Worm (Caenorhabditis elegans): ENCODE measurements around the gene Y57G11C.52.
A peak's percentile ranks its signal among the peaks of the same experiment; 100 is the strongest.

The Y57G11C.52 gene

ce11 chrIV:14872320-14872719, 18.5 kb downstream of the Y57G11C.52 start:
- TF ChIP-seq C34B4.2 (tag; optimal IDR thresholded peaks at IDR 0.05) (peak; percentile 77), nhr-12 (tag; optimal IDR thresholded peaks at IDR 0.05) (no peak), ceh-88 (GFP tag; IDR thresholded peaks at IDR 0.05) (no peak), pax-3 (tag; optimal IDR thresholded peaks at IDR 0.05) (no peak), sox-4 (tag; optimal IDR thresholded peaks at IDR 0.05) (no peak), nhr-90 (tag; optimal IDR thresholded peaks at IDR 0.05; ENCODE audit: poor library complexity) (peak; percentile 74), lin-14 (GFP tag; optimal IDR thresholded peaks at IDR 0.05) (peak; percentile 89), fos-1 (tag; optimal IDR thresholded peaks at IDR 0.05) (peak; percentile 18), lsy-2 (tag; optimal IDR thresholded peaks at IDR 0.05) (peak; percentile 50), lin-35 (GFP tag; optimal IDR thresholded peaks at IDR 0.05) (peak; percentile 21 to 57), skn-1 (tag; optimal IDR thresholded peaks at IDR 0.05) (peak; percentile 48), ceh-90 (tag; optimal IDR thresholded peaks at IDR 0.05) (no peak), nhr-237 (tag; optimal IDR thresholded peaks at IDR 0.05) (peak; percentile 20), xbp-1 (tag; optimal IDR thresholded peaks at IDR 0.05) (peak; percentile 43), fkh-8 (tag; optimal IDR thresholded peaks at IDR 0.05) (no peak), nhr-47 (tag; optimal IDR thresholded peaks at IDR 0.05) (peak; percentile 63), mep-1 (tag; optimal IDR thresholded peaks at IDR 0.05) (peak; percentile 50), hlh-4 (tag; optimal IDR thresholded peaks at IDR 0.05) (no peak), snu-23 (GFP tag; optimal IDR thresholded peaks at IDR 0.05) (peak; percentile 88), ztf-4 (tag; optimal IDR thresholded peaks at IDR 0.05) (peak; percentile 53), C04F5.9 (tag; optimal IDR thresholded peaks at IDR 0.05) (no peak), elt-2 (tag; optimal IDR thresholded peaks at IDR 0.05) (no peak), ces-1 (GFP tag; optimal IDR thresholded peaks at IDR 0.05) (no peak), elt-3 (tag; optimal IDR thresholded peaks at IDR 0.05) (peak in 4 of 6 experiments; percentile 2 to 65 (median 41)), nhr-19 (GFP tag; conservative IDR thresholded peaks at IDR 0.05) (peak; percentile 59), dpl-1 (GFP tag; optimal IDR thresholded peaks at IDR 0.05) (peak; percentile 4 to 34 (median 20)), nhr-85 (tag) (peak; percentile 96), nhr-28 (tag; optimal IDR thresholded peaks at IDR 0.05) (no peak), ceh-8 (GFP tag; optimal IDR thresholded peaks at IDR 0.05) (no peak), lin-15B (tag; optimal IDR thresholded peaks at IDR 0.05) (no peak), jun-1 (tag; optimal IDR thresholded peaks at IDR 0.05) (peak; percentile 2), swsn-7 (tag; optimal IDR thresholded peaks at IDR 0.05) (peak; percentile 56), nhr-77 (tag; optimal IDR thresholded peaks at IDR 0.05) (peak; percentile 78), hpl-2 (GFP tag; optimal IDR thresholded peaks at IDR 0.05) (no peak), efl-3 (GFP tag; optimal IDR thresholded peaks at IDR 0.05) (no peak), efl-1 (optimal IDR thresholded peaks at IDR 0.05) (peak; percentile 48 to 59), efl-1 (GFP tag; optimal IDR thresholded peaks at IDR 0.05 in 1 of 2) (peak in 1 of 2 experiments; percentile 95), irx-1 (tag; optimal IDR thresholded peaks at IDR 0.05) (no peak), nhr-76 (tag; optimal IDR thresholded peaks at IDR 0.05) (no peak), tbx-2 (tag; optimal IDR thresholded peaks at IDR 0.05) (peak; percentile 71), grh-1 (GFP tag; IDR thresholded peaks at IDR 0.05) (peak; percentile 85), hlh-17 (GFP tag; optimal IDR thresholded peaks at IDR 0.05; ENCODE audit: borderline replicate concordance) (no peak), blmp-1 (tag; optimal IDR thresholded peaks at IDR 0.05) (peak; percentile 61), nhr-71 (tag; optimal IDR thresholded peaks at IDR 0.05) (peak; percentile 80), ztf-11 (tag; optimal IDR thresholded peaks at IDR 0.05) (peak in 1 of 2 experiments; percentile 41), lin-13 (GFP tag; optimal IDR thresholded peaks at IDR 0.05) (peak; percentile 46), ceh-82 (tag; optimal IDR thresholded peaks at IDR 0.05) (peak; percentile 9 to 31 (median 24)), vab-15 (tag; optimal IDR thresholded peaks at IDR 0.05) (no peak), mdl-1 (tag; optimal IDR thresholded peaks at IDR 0.05) (peak in 1 of 2 experiments; percentile 55), nhr-20 (tag; optimal IDR thresholded peaks at IDR 0.05) (peak; percentile 86), C16A3.4 (tag; optimal IDR thresholded peaks at IDR 0.05) (peak; percentile 64)
